Worm (Caenorhabditis elegans) whole organism, mixed stage, embryonic: ENCODE measurements around the gene coh-3.

Experiments
- blmp-1 ChIP-seq: fragments of 150-350 bp; optimal IDR thresholded peaks from 2 replicates; lab custom pipeline; 2014; ENCODE audit warnings: missing biosample characterization, missing genetic modification characterization
- ham-2 ChIP-seq: fragments of 200-800 bp; sonication (Bioruptor generic); optimal IDR thresholded peaks from 2 replicates; lab custom pipeline; 2018; ENCODE audit warnings: mild to moderate bottlenecking, missing genetic modification characterization, missing compliant biosample characterization
- lin-13 ChIP-seq: fragments of 150-350 bp; optimal IDR thresholded peaks from 2 replicates; lab custom pipeline; 2014; ENCODE audit warnings: missing biosample characterization, missing genetic modification characterization
- lsy-2 ChIP-seq: fragments of 150-350 bp; optimal IDR thresholded peaks from 2 replicates; lab custom pipeline; 2014; ENCODE audit warnings: missing biosample characterization, missing genetic modification characterization
- nhr-237 ChIP-seq: fragments of 150-350 bp; optimal IDR thresholded peaks from 2 replicates; lab custom pipeline; 2014; ENCODE audit warnings: missing biosample characterization, missing genetic modification characterization
- nhr-28 ChIP-seq: fragments of 150-350 bp; optimal IDR thresholded peaks from 2 replicates; lab custom pipeline; 2014; ENCODE audit warnings: missing biosample characterization, missing genetic modification characterization
- pha-4 ChIP-seq: fragments of 150-350 bp; optimal IDR thresholded peaks from 2 replicates; lab custom pipeline; 2018; ENCODE audit warnings: missing biosample characterization, missing genetic modification reagents, missing genetic modification characterization
- ztf-11 ChIP-seq: fragments of 150-350 bp; optimal IDR thresholded peaks from 2 replicates; lab custom pipeline; 2014; ENCODE audit warnings: missing biosample characterization, missing genetic modification characterization

ce11 chrV:14448669-14449068 lies 8.6 kb upstream of the coh-3 start:
- TF ChIP-seq nhr-28 (tag; lab: Kevin White, UChicago) (no peak), pha-4 (tag; lab: Kevin White, UChicago) (no peak), lsy-2 (no peak), blmp-1 (tag; lab: Kevin White, UChicago) (no peak), ztf-11 (tag; lab: Kevin White, UChicago) (no peak), lin-13 (no peak), ham-2 (GFP tag; lab: Kevin White, UChicago) (no peak), nhr-237 (tag; lab: Kevin White, UChicago) (no peak)
